Fruit fly (Drosophila melanogaster) whole organism: Measurements from ENCODE around the gene Dcps.

ENCODE experiments used
- CG8478 ChIP-seq: fragments of >200 bp; optimal IDR thresholded peaks from 2 replicates; lab custom pipeline; 2018; ENCODE audit warnings: inconsistent platforms
- EcR ChIP-seq, 2 experiments: fragments of >200 bp; optimal IDR thresholded peaks; 2 replicates each; lab custom pipeline; 2017; ENCODE audit warnings: missing biosample characterization in 2 of 2, missing genetic modification characterization in 2 of 2, missing genetic modification reagents in 2 of 2
- pan ChIP-seq: fragments of >200 bp; optimal IDR thresholded peaks from 2 replicates; lab custom pipeline; 2017
- psq ChIP-seq: fragments of >200 bp; optimal IDR thresholded peaks from 2 replicates; lab custom pipeline; 2017
- usp ChIP-seq: fragments of >200 bp; optimal IDR thresholded peaks from 2 replicates; lab custom pipeline; 2017; ENCODE audit warnings: missing biosample characterization, missing genetic modification characterization, mixed read lengths

DNA sequence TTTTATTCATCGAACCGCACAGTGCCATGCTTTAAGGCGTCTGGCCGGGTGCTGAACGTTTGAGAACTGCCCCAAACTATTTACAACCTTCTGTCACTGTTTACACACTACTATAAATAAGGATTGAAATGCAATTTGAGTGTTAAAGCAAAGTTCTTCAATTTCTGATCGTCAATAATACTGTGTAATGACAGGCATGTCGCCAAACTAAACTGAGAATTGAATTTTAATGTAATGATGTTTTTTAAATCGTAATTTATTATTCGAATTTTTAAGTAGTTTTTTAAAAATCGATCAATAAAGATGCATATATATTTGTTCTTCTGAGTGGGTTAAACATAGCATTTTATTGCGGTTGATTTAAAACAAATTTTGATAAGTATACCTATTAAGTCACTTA, 26.4 kb upstream of the Dcps start, which contains the start of gene CG2082:
- TF ChIP-seq psq (lab: Kevin White, UChicago) (no peak), pan (lab: Kevin White, UChicago) (no peak), CG8478 (no peak), EcR (GFP tag; optimal IDR thresholded peaks at IDR 0.05; lab: Kevin White, UChicago) (no peak), usp (GFP tag; lab: Kevin White, UChicago) (no peak)
